Fruit fly (Drosophila melanogaster) whole organism, prepupa: ENCODE data around the gene PolrMT.

Experiments used
- Blimp-1 ChIP-seq: fragments of 200-800 bp; sonication (Bioruptor generic); optimal IDR thresholded peaks from 3 replicates; lab custom pipeline; 2017; ENCODE audit warnings: missing biosample characterization, missing genetic modification characterization, mild to moderate bottlenecking, moderate library complexity, missing genetic modification reagents
- CG10631 ChIP-seq: fragments of 200-800 bp; sonication (Bioruptor generic); optimal IDR thresholded peaks from 2 replicates; lab custom pipeline; 2016; ENCODE audit warnings: missing biosample characterization, missing genetic modification characterization
- CG10669 ChIP-seq: fragments of 200-800 bp; sonication (Bioruptor generic); optimal IDR thresholded peaks from 3 replicates; lab custom pipeline; 2018; ENCODE audit warnings: missing biosample characterization, mild to moderate bottlenecking, missing genetic modification characterization, moderate library complexity
- CG11294 ChIP-seq: fragments of 200-800 bp; sonication (Bioruptor generic); IDR thresholded peaks from 2 replicates; pipeline ENCODE4 v1.3.6; 2022; ENCODE audit warnings: missing biosample characterization, missing genetic modification characterization
- CG11762 ChIP-seq: fragments of 200-800 bp; sonication (Bioruptor generic); optimal IDR thresholded peaks from 3 replicates; lab custom pipeline; 2016; ENCODE audit warnings: missing biosample characterization, missing genetic modification characterization; ENCODE audit not compliant: insufficient read depth
- CG11902 ChIP-seq: fragments of 200-800 bp; sonication (Bioruptor generic); optimal IDR thresholded peaks from 3 replicates; lab custom pipeline; 2016; ENCODE audit warnings: missing biosample characterization, missing genetic modification characterization
- CG15336 ChIP-seq: fragments of 200-800 bp; sonication (Bioruptor generic); IDR thresholded peaks from 2 replicates; pipeline ENCODE4 v1.3.6; 2022; ENCODE audit warnings: missing biosample characterization, missing genetic modification characterization
- CG1621 ChIP-seq: fragments of 200-800 bp; sonication (Bioruptor generic); optimal IDR thresholded peaks from 3 replicates; lab custom pipeline; 2018; ENCODE audit warnings: missing biosample characterization, mild to moderate bottlenecking, missing genetic modification characterization
- CG16779 ChIP-seq: fragments of 200-800 bp; sonication (Bioruptor generic); optimal IDR thresholded peaks from 3 replicates; lab custom pipeline; 2017; ENCODE audit warnings: missing biosample characterization, mild to moderate bottlenecking, missing genetic modification characterization
- CG3032 ChIP-seq: fragments of 200-800 bp; optimal IDR thresholded peaks from 2 replicates; lab custom pipeline; 2019; ENCODE audit warnings: missing biosample characterization, mild to moderate bottlenecking, missing genetic modification characterization, moderate library complexity
- CG31627 ChIP-seq: fragments of 200-800 bp; sonication (Bioruptor generic); optimal IDR thresholded peaks from 3 replicates; lab custom pipeline; 2016; ENCODE audit warnings: missing biosample characterization, missing genetic modification characterization
- CG32006 ChIP-seq: fragments of 200-800 bp; sonication (Bioruptor generic); optimal IDR thresholded peaks from 3 replicates; lab custom pipeline; 2017; ENCODE audit warnings: missing biosample characterization, mild to moderate bottlenecking, missing genetic modification characterization
- CG34406 ChIP-seq: fragments of 200-800 bp; sonication (Bioruptor generic); optimal IDR thresholded peaks from 3 replicates; lab custom pipeline; 2016; ENCODE audit warnings: missing biosample characterization, missing genetic modification characterization
- CG3919 ChIP-seq: fragments of 200-800 bp; sonication (Bioruptor generic); optimal IDR thresholded peaks from 3 replicates; lab custom pipeline; 2016; ENCODE audit warnings: missing biosample characterization, missing genetic modification characterization
- CG6163 ChIP-seq: fragments of 200-800 bp; sonication (Bioruptor generic); IDR thresholded peaks from 3 replicates; pipeline ENCODE4 v1.3.6; 2022; ENCODE audit warnings: missing biosample characterization, missing genetic modification characterization
- CG6792 ChIP-seq: fragments of 200-800 bp; sonication (Bioruptor generic); optimal IDR thresholded peaks from 3 replicates; lab custom pipeline; 2016; ENCODE audit warnings: missing biosample characterization, missing genetic modification characterization
- CG6808 ChIP-seq: fragments of 200-800 bp; sonication (Bioruptor generic); optimal IDR thresholded peaks from 3 replicates; lab custom pipeline; 2017; ENCODE audit warnings: missing biosample characterization, missing genetic modification characterization, mild to moderate bottlenecking, moderate library complexity, missing genetic modification reagents
- CG6854 ChIP-seq: fragments of 200-800 bp; sonication (Bioruptor generic); optimal IDR thresholded peaks from 2 replicates; lab custom pipeline; 2017; ENCODE audit warnings: missing biosample characterization, mild to moderate bottlenecking, missing genetic modification characterization
- CG7368 ChIP-seq: fragments of 200-800 bp; sonication (Bioruptor generic); optimal IDR thresholded peaks from 3 replicates; lab custom pipeline; 2016; ENCODE audit warnings: missing biosample characterization, missing genetic modification characterization
- CG8119 ChIP-seq: fragments of 200-800 bp; sonication (Bioruptor generic); IDR thresholded peaks from 3 replicates; pipeline ENCODE4 v1.3.6; 2022; ENCODE audit warnings: missing biosample characterization, missing genetic modification characterization
- CG8319 ChIP-seq: fragments of 200-800 bp; sonication (Bioruptor generic); optimal IDR thresholded peaks from 3 replicates; lab custom pipeline; 2016; ENCODE audit warnings: missing biosample characterization, missing genetic modification characterization
- CG8632 ChIP-seq: fragments of 200-800 bp; sonication (Bioruptor generic); optimal IDR thresholded peaks from 3 replicates; lab custom pipeline; 2016; ENCODE audit warnings: missing biosample characterization, missing genetic modification characterization
- CG9139 ChIP-seq: fragments of 200-800 bp; sonication (Bioruptor generic); optimal IDR thresholded peaks from 3 replicates; lab custom pipeline; 2017; ENCODE audit warnings: missing biosample characterization, mild to moderate bottlenecking, missing genetic modification characterization
- Eip75B ChIP-seq: fragments of 200-800 bp; sonication (Bioruptor generic); optimal IDR thresholded peaks from 3 replicates; lab custom pipeline; 2016; ENCODE audit warnings: missing biosample characterization, missing genetic modification characterization
- Eip78C ChIP-seq: fragments of 200-800 bp; sonication (Bioruptor generic); peaks from one replicate; lab custom pipeline; 2016; ENCODE audit warnings: missing biosample characterization, missing genetic modification characterization
- Eip93F ChIP-seq: fragments of 200-800 bp; sonication (Bioruptor generic); optimal IDR thresholded peaks from 2 replicates; lab custom pipeline; 2016; ENCODE audit warnings: missing biosample characterization, mild to moderate bottlenecking, missing genetic modification characterization
- Ets96B ChIP-seq: fragments of 200-800 bp; optimal IDR thresholded peaks from 2 replicates; lab custom pipeline; 2019; ENCODE audit warnings: missing biosample characterization, mild to moderate bottlenecking, missing genetic modification characterization, moderate library complexity
- Gug ChIP-seq: fragments of 200-800 bp; sonication (Bioruptor generic); IDR thresholded peaks from 2 replicates; pipeline ENCODE4 v1.3.6; 2022; ENCODE audit warnings: missing biosample characterization, missing genetic modification characterization
- Hr38 ChIP-seq: sonication (Bioruptor generic); optimal IDR thresholded peaks from 2 replicates; lab custom pipeline; 2016; ENCODE audit warnings: missing biosample characterization, missing genetic modification characterization
- Hr39 ChIP-seq: fragments of 200-800 bp; sonication (Bioruptor generic); optimal IDR thresholded peaks from 2 replicates; lab custom pipeline; 2016; ENCODE audit warnings: missing biosample characterization, missing genetic modification characterization
- Hr4 ChIP-seq: fragments of 200-800 bp; sonication (Bioruptor generic); optimal IDR thresholded peaks from 3 replicates; lab custom pipeline; 2016; ENCODE audit warnings: missing biosample characterization, missing genetic modification characterization
- Lpt ChIP-seq: fragments of 200-800 bp; sonication (Bioruptor generic); optimal IDR thresholded peaks from 3 replicates; lab custom pipeline; 2016; ENCODE audit warnings: missing biosample characterization, missing genetic modification characterization
- Smox ChIP-seq: fragments of 200-800 bp; sonication (Bioruptor generic); optimal IDR thresholded peaks from 3 replicates; lab custom pipeline; 2016; ENCODE audit warnings: missing biosample characterization, missing genetic modification characterization
- Sox15 ChIP-seq: fragments of 200-800 bp; sonication (Bioruptor generic); optimal IDR thresholded peaks from 3 replicates; lab custom pipeline; 2016; ENCODE audit warnings: missing biosample characterization, missing genetic modification characterization
- achi ChIP-seq: fragments of 200-800 bp; sonication (Bioruptor generic); optimal IDR thresholded peaks from 3 replicates; lab custom pipeline; 2016; ENCODE audit warnings: missing biosample characterization, missing genetic modification characterization
- acj6 ChIP-seq: fragments of 200-800 bp; sonication (Bioruptor generic); optimal IDR thresholded peaks from 3 replicates; lab custom pipeline; 2016; ENCODE audit warnings: missing biosample characterization, missing genetic modification characterization
- cyc ChIP-seq: fragments of 200-800 bp; sonication (Bioruptor generic); optimal IDR thresholded peaks from 3 replicates; lab custom pipeline; 2016; ENCODE audit warnings: missing biosample characterization, missing genetic modification characterization
- dac ChIP-seq: fragments of 200-800 bp; sonication (Bioruptor generic); optimal IDR thresholded peaks from 2 replicates; lab custom pipeline; 2017; ENCODE audit warnings: missing biosample characterization, mild to moderate bottlenecking, missing genetic modification characterization
- dsx ChIP-seq: fragments of 200-800 bp; optimal IDR thresholded peaks from 3 replicates; lab custom pipeline; 2019; ENCODE audit warnings: missing biosample characterization, mild to moderate bottlenecking, missing genetic modification characterization, moderate library complexity; ENCODE audit not compliant: poor library complexity, severe bottlenecking
- eg ChIP-seq: fragments of 200-800 bp; sonication (Bioruptor generic); IDR thresholded peaks from 3 replicates; pipeline ENCODE4 v1.3.6; 2022; ENCODE audit warnings: missing biosample characterization, missing genetic modification characterization
- esn ChIP-seq: fragments of 200-800 bp; sonication (Bioruptor generic); optimal IDR thresholded peaks from 2 replicates; lab custom pipeline; 2016; ENCODE audit warnings: missing biosample characterization, mild to moderate bottlenecking, missing genetic modification characterization, moderate library complexity
- fd59A ChIP-seq: fragments of 200-800 bp; sonication (Bioruptor generic); optimal IDR thresholded peaks from 2 replicates; lab custom pipeline; 2017; ENCODE audit warnings: missing biosample characterization, mild to moderate bottlenecking, missing genetic modification characterization, missing genetic modification reagents
- fd85E ChIP-seq: fragments of 200-800 bp; sonication (Bioruptor generic); optimal IDR thresholded peaks from 3 replicates; lab custom pipeline; 2016; ENCODE audit warnings: missing biosample characterization, missing genetic modification characterization
- fkh ChIP-seq: fragments of 200-800 bp; sonication (Bioruptor generic); optimal IDR thresholded peaks from 3 replicates; lab custom pipeline; 2017; ENCODE audit warnings: missing biosample characterization, mild to moderate bottlenecking, missing genetic modification characterization, moderate library complexity
- lz ChIP-seq: fragments of 200-800 bp; sonication (Bioruptor generic); optimal IDR thresholded peaks from 3 replicates; lab custom pipeline; 2016; ENCODE audit warnings: missing biosample characterization, missing genetic modification characterization
- net ChIP-seq: fragments of 200-800 bp; sonication (Bioruptor generic); optimal IDR thresholded peaks from 3 replicates; lab custom pipeline; 2016; ENCODE audit warnings: missing biosample characterization, missing genetic modification characterization
- pdm3 ChIP-seq: fragments of 200-800 bp; sonication (Bioruptor generic); optimal IDR thresholded peaks from 3 replicates; lab custom pipeline; 2016; ENCODE audit warnings: missing biosample characterization, missing genetic modification characterization
- spab ChIP-seq: fragments of 200-800 bp; sonication (Bioruptor generic); optimal IDR thresholded peaks from 2 replicates; lab custom pipeline; 2017; ENCODE audit warnings: missing biosample characterization, mild to moderate bottlenecking, missing genetic modification characterization, missing genetic modification reagents
- ss ChIP-seq, 2 experiments: fragments of 200-800 bp; sonication (Bioruptor generic); optimal IDR thresholded peaks; 2 replicates in 1 of 2; 3 replicates in 1 of 2; lab custom pipeline; 2017 to 2018; ENCODE audit warnings: mild to moderate bottlenecking in 2 of 2, missing biosample characterization in 2 of 2, missing genetic modification characterization in 2 of 2, moderate library complexity in 1 of 2
- svp ChIP-seq: fragments of 200-800 bp; sonication (Bioruptor generic); peaks from one replicate; lab custom pipeline; 2016; ENCODE audit warnings: missing biosample characterization, missing genetic modification characterization
- topi ChIP-seq: fragments of 200-800 bp; sonication (Bioruptor generic); optimal IDR thresholded peaks from 3 replicates; lab custom pipeline; 2016; ENCODE audit warnings: missing biosample characterization, missing genetic modification characterization

PolrMT gene

dm6 chr2L:1136993-1137392 is 28.8 kb upstream of the PolrMT start:
- TF ChIP-seq CG10631 (no peak), svp (GFP tag; lab: Kevin White, UChicago) (no peak), Eip75B (no peak), Gug (no peak), CG11762 (GFP tag; lab: Kevin White, UChicago) (no peak)

- TF ChIP-seq Hr38 (GFP tag; lab: Kevin White, UChicago), result no peak
- TF ChIP-seq cyc (GFP tag; lab: Kevin White, UChicago), result no peak
- TF ChIP-seq acj6, result peak; percentile 31
- no peak for TF ChIP-seq CG9139 (GFP tag; lab: Kevin White, UChicago)
- peak; percentile 51 for TF ChIP-seq Eip78C (GFP tag; lab: Kevin White, UChicago)
- peak; percentile 43; the same call in 1 of the 3 replicates for TF ChIP-seq CG8119 (GFP tag; lab: Robert Waterston, UW)
- TF ChIP-seq Hr4, result no peak
- no peak for TF ChIP-seq Gug
- TF ChIP-seq CG11902 (GFP tag; lab: Kevin White, UChicago), result no peak
- TF ChIP-seq fd59A (GFP tag; lab: Kevin White, UChicago), result no peak
- no peak for TF ChIP-seq CG11294
- no peak for TF ChIP-seq Lpt (GFP tag; lab: Kevin White, UChicago)
- no peak for TF ChIP-seq fkh (GFP tag; lab: Kevin White, UChicago)
- no peak for TF ChIP-seq Smox
- no peak for TF ChIP-seq topi (GFP tag; lab: Kevin White, UChicago)
- no peak for TF ChIP-seq pdm3 (GFP tag; lab: Kevin White, UChicago)
- no peak for TF ChIP-seq CG11762 (GFP tag; lab: Kevin White, UChicago)
- peak; percentile 25 for TF ChIP-seq achi (GFP tag; lab: Kevin White, UChicago)
- TF ChIP-seq CG15336 (GFP tag; lab: Robert Waterston, UW), result no peak
- TF ChIP-seq fd85E (GFP tag; lab: Kevin White, UChicago), result no peak
- no peak for TF ChIP-seq ss (GFP tag; optimal IDR thresholded peaks at IDR 0.05; lab: Kevin White, UChicago)
- TF ChIP-seq CG3032 (tag; lab: Kevin White, UChicago), result no peak
- TF ChIP-seq CG6854 (GFP tag; lab: Kevin White, UChicago), result no peak
- no peak for TF ChIP-seq dsx (GFP tag; lab: Kevin White, UChicago)
- TF ChIP-seq CG32006 (GFP tag; lab: Kevin White, UChicago), result peak; percentile 57
- no peak for TF ChIP-seq CG34406 (GFP tag; lab: Kevin White, UChicago)
- TF ChIP-seq svp (GFP tag; lab: Kevin White, UChicago), result no peak
- no peak for TF ChIP-seq Blimp-1 (GFP tag; lab: Kevin White, UChicago)
- TF ChIP-seq Eip93F (GFP tag; lab: Kevin White, UChicago), result no peak
- no peak for TF ChIP-seq CG1621 (tag; lab: Kevin White, UChicago)
- TF ChIP-seq CG8319, result no peak
- TF ChIP-seq CG8632, result peak; percentile 26
- no peak for TF ChIP-seq CG7368 (GFP tag; lab: Kevin White, UChicago)
- TF ChIP-seq CG6163, result no peak
- TF ChIP-seq net (GFP tag; lab: Kevin White, UChicago), result no peak
- TF ChIP-seq dac (GFP tag; lab: Kevin White, UChicago), result no peak
- TF ChIP-seq spab, result no peak
- TF ChIP-seq CG10631, result peak; percentile 37
- no peak for TF ChIP-seq CG31627 (GFP tag; lab: Kevin White, UChicago)
- TF ChIP-seq CG3919 (GFP tag; lab: Kevin White, UChicago), result no peak
- TF ChIP-seq esn (GFP tag; lab: Kevin White, UChicago), result no peak
- TF ChIP-seq Sox15 (GFP tag; lab: Kevin White, UChicago), result no peak
- TF ChIP-seq lz, result no peak
- TF ChIP-seq CG6808 (GFP tag; lab: Kevin White, UChicago), result no peak
- TF ChIP-seq CG6792 (GFP tag; lab: Kevin White, UChicago), result no peak
- TF ChIP-seq Ets96B (tag; lab: Kevin White, UChicago), result peak; percentile 28
- no peak for TF ChIP-seq Hr39 (GFP tag; lab: Kevin White, UChicago)
- no peak for TF ChIP-seq CG10669
- TF ChIP-seq eg (GFP tag; lab: Robert Waterston, UW), result 0 out of 3 replicates have a peak, but pooled peaks have one; percentile 30
- no peak for TF ChIP-seq CG16779
Observed at dm6 chr2L:1135495-1135894, 27.3 kb upstream of the PolrMT start.
